Worm (Caenorhabditis elegans) whole organism, L4/young adult: ENCODE measurements around the gene R53.4.

Experiments
- W03F9.2 ChIP-seq: fragments of 150-350 bp; optimal IDR thresholded peaks from 2 replicates; lab custom pipeline; 2014; ENCODE audit warnings: missing biosample characterization, missing genetic modification characterization
- dao-5 ChIP-seq: sonication (generic microtip); optimal IDR thresholded peaks from 2 replicates; lab custom pipeline; 2016; ENCODE audit warnings: missing genotype, missing genetic modification characterization, moderate library complexity, missing compliant biosample characterization
- him-1 ChIP-seq: sonication (generic microtip); optimal IDR thresholded peaks from 2 replicates; lab custom pipeline; 2016; ENCODE audit warnings: missing genotype, missing genetic modification reagents, missing genetic modification characterization, missing compliant biosample characterization

The R53.4 gene

ce11 chrII:9989533-9989932, 21.7 kb upstream of the R53.4 start:
- no peak for TF ChIP-seq W03F9.2
- no peak for TF ChIP-seq him-1 (tag; lab: Kevin White, UChicago)
- TF ChIP-seq dao-5 (tag; lab: Kevin White, UChicago), result no peak

- no peak for TF ChIP-seq dao-5 (tag; lab: Kevin White, UChicago)
- TF ChIP-seq W03F9.2, result no peak
- TF ChIP-seq him-1 (tag; lab: Kevin White, UChicago), result no peak
These were observed 20.8 kb upstream of the R53.4 start for ce11 chrII:9988620-9989019.

ce11 chrII:9986635-9987575, 19.1 kb upstream of the R53.4 start:
- TF ChIP-seq W03F9.2, result no peak
- TF ChIP-seq him-1 (tag; lab: Kevin White, UChicago), result no peak
- no peak for TF ChIP-seq dao-5 (tag; lab: Kevin White, UChicago)

ce11 chrII:9984866-9985336, 17.1 kb upstream of the R53.4 start:
- TF ChIP-seq him-1 (tag; lab: Kevin White, UChicago) (no peak), W03F9.2 (no peak), dao-5 (tag; lab: Kevin White, UChicago) (no peak)

ce11 chrII:9982437-9982836, 14.6 kb upstream of the R53.4 start:
- no peak for TF ChIP-seq dao-5 (tag; lab: Kevin White, UChicago)
- TF ChIP-seq W03F9.2, result no peak
- TF ChIP-seq him-1 (tag; lab: Kevin White, UChicago), result no peak

- TF ChIP-seq dao-5 (tag; lab: Kevin White, UChicago), result no peak
- TF ChIP-seq W03F9.2, result no peak
- TF ChIP-seq him-1 (tag; lab: Kevin White, UChicago), result no peak
These were observed 13.9 kb upstream of the R53.4 start, which contains the start of gene sdz-38 for ce11 chrII:9981760-9982159. Gene sdz-38 (minus strand): TSS chrII:9981860.

- TF ChIP-seq him-1 (tag; lab: Kevin White, UChicago) (no peak), W03F9.2 (no peak), dao-5 (tag; lab: Kevin White, UChicago) (no peak)
These were observed 12.3 kb upstream of the R53.4 start, which contains the start of gene ZK892.6 for ce11 chrII:9980077-9980631. Gene ZK892.6 (minus strand): TSS chrII:9980127.

- no peak for TF ChIP-seq him-1 (tag; lab: Kevin White, UChicago)
- no peak for TF ChIP-seq W03F9.2
- no peak for TF ChIP-seq dao-5 (tag; lab: Kevin White, UChicago)
These were observed 8.6 kb upstream of the R53.4 start, which contains the start of gene R53.8 for ce11 chrII:9976405-9976804. Gene R53.8 (plus strand): TSS chrII:9976705.

ce11 chrII:9974967-9975366, 7.1 kb upstream of the R53.4 start, which contains the start of gene aakg-5:
Gene aakg-5 (minus strand): TSS chrII:9975125.
- TF ChIP-seq W03F9.2, result no peak
- TF ChIP-seq dao-5 (tag; lab: Kevin White, UChicago), result no peak
- no peak for TF ChIP-seq him-1 (tag; lab: Kevin White, UChicago)

- TF ChIP-seq him-1 (tag; lab: Kevin White, UChicago) (no peak), W03F9.2 (no peak), dao-5 (tag; lab: Kevin White, UChicago) (no peak)
These were observed 6.4 kb upstream of the R53.4 start for ce11 chrII:9974210-9974609.

ce11 chrII:9970438-9971092, 2.7 kb upstream of the R53.4 start, which contains the start of gene R53.5:
Gene R53.5 (minus strand): TSS chrII:9970488.
- no peak for TF ChIP-seq dao-5 (tag; lab: Kevin White, UChicago)
- TF ChIP-seq W03F9.2, result no peak
- TF ChIP-seq him-1 (tag; lab: Kevin White, UChicago), result no peak

ce11 chrII:9966954-9967353, 895 bp downstream of the R53.4 start, which contains the start of gene dtmk-1:
Gene dtmk-1 (minus strand): TSS chrII:9967099.
- TF ChIP-seq W03F9.2 (no peak), dao-5 (tag; lab: Kevin White, UChicago) (no peak), him-1 (tag; lab: Kevin White, UChicago) (no peak)

- TF ChIP-seq W03F9.2, result no peak
These were observed 2.5 kb downstream of the R53.4 start for ce11 chrII:9965325-9965724.
